Fruit fly (Drosophila melanogaster) whole organism, wandering third instar larva: ENCODE results near the gene CG6294.

Experiments
- Abd-B ChIP-seq: fragments of >200 bp; optimal IDR thresholded peaks from 2 replicates; lab custom pipeline; 2017; ENCODE audit warnings: missing biosample characterization, missing genetic modification characterization
- CrebA ChIP-seq: fragments of 200-800 bp; sonication (Bioruptor generic); optimal IDR thresholded peaks from 2 replicates; lab custom pipeline; 2016; ENCODE audit warnings: missing biosample characterization, mild to moderate bottlenecking, missing genetic modification characterization, borderline replicate concordance
- Dif ChIP-seq: fragments of 200-275, 200-300 bp; sonication (Bioruptor generic); optimal IDR thresholded peaks from 2 replicates; lab custom pipeline; 2018; ENCODE audit warnings: missing biosample characterization, missing genetic modification characterization; ENCODE audit not compliant: partially characterized antibody
- Hr78 ChIP-seq: fragments of >200 bp; optimal IDR thresholded peaks from 2 replicates; lab custom pipeline; 2017; ENCODE audit warnings: missing biosample characterization, missing genetic modification characterization
- N ChIP-seq: fragments of >200 bp; optimal IDR thresholded peaks from 2 replicates; lab custom pipeline; 2018; ENCODE audit warnings: missing biosample characterization, missing external identifiers, missing genetic modification characterization
- foxo ChIP-seq, 2 experiments: fragments of 200-800 bp; sonication (Bioruptor generic); optimal IDR thresholded peaks; 2 replicates in 1 of 2; 3 replicates in 1 of 2; lab custom pipeline; 2016 to 2017; ENCODE audit warnings: missing biosample characterization in 2 of 2, missing genetic modification characterization in 2 of 2

DNA sequence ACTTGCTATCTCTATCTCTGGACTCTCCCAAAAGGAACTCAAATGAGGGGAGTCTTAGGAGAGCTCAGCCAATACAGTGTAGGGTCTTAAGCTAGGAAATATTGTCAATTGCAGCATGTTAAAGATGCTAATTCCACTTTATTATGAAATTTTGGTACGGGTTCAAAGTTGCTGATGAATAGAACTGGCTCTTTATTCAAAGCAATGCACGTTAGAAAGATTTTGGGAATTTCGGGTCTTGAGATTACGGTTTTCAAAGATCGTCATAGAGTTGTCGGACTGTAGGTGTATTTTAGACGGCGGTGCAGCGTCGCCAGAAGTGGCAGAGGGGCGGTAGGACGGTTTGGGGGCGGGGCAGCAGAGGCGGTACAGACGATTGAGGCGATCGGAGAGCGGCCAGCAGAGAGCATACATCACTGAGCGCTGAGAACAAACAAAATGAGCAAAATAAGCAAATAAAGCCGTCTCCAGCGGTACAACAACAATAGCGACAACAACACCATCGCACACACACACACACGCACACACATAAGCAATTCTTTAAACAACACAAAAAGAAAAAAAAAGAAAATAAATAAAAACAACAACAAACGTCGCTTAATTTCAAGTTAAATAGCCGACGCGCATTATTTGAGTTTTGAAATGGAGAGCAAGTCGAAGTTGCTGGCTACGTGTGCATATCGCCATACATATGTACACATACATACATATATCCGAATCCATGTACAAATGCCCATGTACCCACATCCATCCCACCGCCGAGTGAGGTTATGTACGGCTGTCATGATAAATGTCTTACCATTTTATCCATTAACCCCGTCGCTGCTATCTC lies 35.1 kb downstream of the CG6294 start:
- TF ChIP-seq Abd-B (GFP tag; lab: Kevin White, UChicago), result no peak
- TF ChIP-seq foxo (GFP tag; optimal IDR thresholded peaks at IDR 0.05; lab: Kevin White, UChicago), result no peak
- no peak for TF ChIP-seq Hr78 (GFP tag; lab: Kevin White, UChicago)
- TF ChIP-seq CrebA (GFP tag; lab: Kevin White, UChicago), result no peak
- no peak for TF ChIP-seq Dif
- TF ChIP-seq N (GFP tag; lab: Kevin White, UChicago), result no peak
